Worm (Caenorhabditis elegans) whole organism, late embryonic: ENCODE data around the gene F46G10.2.

Experiments used
- F13H6.1 ChIP-seq: sonication (generic microtip); optimal IDR thresholded peaks from 2 replicates; lab custom pipeline; 2016; ENCODE audit warnings: missing genetic modification characterization, missing compliant biosample characterization
- K02D7.2 ChIP-seq: sonication (generic microtip); optimal IDR thresholded peaks from 2 replicates; lab custom pipeline; 2017; ENCODE audit warnings: mild to moderate bottlenecking, missing genetic modification characterization, missing compliant biosample characterization
- T23F11.4 ChIP-seq: fragments of 200-800 bp; sonication (Bioruptor generic); optimal IDR thresholded peaks from 2 replicates; lab custom pipeline; 2018; ENCODE audit warnings: mild to moderate bottlenecking, missing genetic modification characterization, missing compliant biosample characterization
- ama-1 ChIP-seq: fragments of 150-350 bp; optimal IDR thresholded peaks from 2 replicates; lab custom pipeline; 2014
- ceh-14 ChIP-seq: sonication (generic microtip); optimal IDR thresholded peaks from 2 replicates; lab custom pipeline; 2016; ENCODE audit warnings: missing genotype, missing genetic modification characterization, missing compliant biosample characterization
- ceh-19 ChIP-seq: fragments of 200-800 bp; sonication (Bioruptor generic); optimal IDR thresholded peaks from 2 replicates; lab custom pipeline; 2018; ENCODE audit warnings: mild to moderate bottlenecking, missing genetic modification characterization, missing compliant biosample characterization
- ceh-24 ChIP-seq: sonication (generic microtip); optimal IDR thresholded peaks from 2 replicates; lab custom pipeline; 2016; ENCODE audit warnings: mild to moderate bottlenecking, missing genetic modification characterization, missing compliant biosample characterization
- ceh-30 ChIP-seq: fragments of 150-350 bp; optimal IDR thresholded peaks from 2 replicates; lab custom pipeline; 2014; ENCODE audit warnings: missing biosample characterization, missing genetic modification characterization
- ceh-31 ChIP-seq: sonication (generic microtip); optimal IDR thresholded peaks from 2 replicates; lab custom pipeline; 2016; ENCODE audit warnings: missing genetic modification characterization, missing compliant biosample characterization
- ceh-48 ChIP-seq: sonication (generic microtip); optimal IDR thresholded peaks from 2 replicates; lab custom pipeline; 2016; ENCODE audit warnings: missing genetic modification characterization, inconsistent platforms, missing compliant biosample characterization
- ceh-6 ChIP-seq: fragments of 200-800 bp; sonication (Bioruptor generic); optimal IDR thresholded peaks from 2 replicates; lab custom pipeline; 2018; ENCODE audit warnings: mild to moderate bottlenecking, missing genetic modification characterization, missing compliant biosample characterization
- dmd-4 ChIP-seq: sonication (generic microtip); optimal IDR thresholded peaks from 2 replicates; lab custom pipeline; 2016; ENCODE audit warnings: borderline replicate concordance, missing genetic modification characterization, missing compliant biosample characterization
- elt-2 ChIP-seq: sonication (generic microtip); optimal IDR thresholded peaks from 2 replicates; lab custom pipeline; 2016; ENCODE audit warnings: missing genetic modification reagents, missing genetic modification characterization, missing compliant biosample characterization
- elt-4 ChIP-seq: sonication (generic microtip); optimal IDR thresholded peaks from 2 replicates; lab custom pipeline; 2016; ENCODE audit warnings: missing genetic modification characterization, missing compliant biosample characterization
- eyg-1 ChIP-seq: sonication (generic microtip); optimal IDR thresholded peaks from 2 replicates; lab custom pipeline; 2016; ENCODE audit warnings: missing genotype, missing genetic modification characterization, missing compliant biosample characterization
- fax-1 ChIP-seq: sonication (generic microtip); optimal IDR thresholded peaks from 2 replicates; lab custom pipeline; 2016; ENCODE audit warnings: missing genotype, missing genetic modification characterization, missing compliant biosample characterization
- fkh-6 ChIP-seq: sonication (generic microtip); optimal IDR thresholded peaks from 2 replicates; lab custom pipeline; 2016; ENCODE audit warnings: missing genetic modification characterization, missing compliant biosample characterization
- hlh-15 ChIP-seq: sonication (generic microtip); optimal IDR thresholded peaks from 2 replicates; lab custom pipeline; 2016; ENCODE audit warnings: missing genetic modification characterization, missing compliant biosample characterization
- hlh-6 ChIP-seq: sonication (generic microtip); optimal IDR thresholded peaks from 2 replicates; lab custom pipeline; 2016; ENCODE audit warnings: missing genotype, missing genetic modification characterization, missing compliant biosample characterization
- hlh-8 ChIP-seq: sonication (generic microtip); optimal IDR thresholded peaks from 2 replicates; lab custom pipeline; 2016; ENCODE audit warnings: missing genotype, missing genetic modification characterization, missing compliant biosample characterization
- nfya-1 ChIP-seq: sonication (generic microtip); optimal IDR thresholded peaks from 2 replicates; lab custom pipeline; 2017; ENCODE audit warnings: missing genetic modification characterization, mild to moderate bottlenecking, missing compliant biosample characterization, antibody characterized with exemption, moderate library complexity
- npax-4 ChIP-seq: sonication (generic microtip); optimal IDR thresholded peaks from 2 replicates; lab custom pipeline; 2016; ENCODE audit warnings: missing genetic modification characterization, missing compliant biosample characterization
- pat-9 ChIP-seq: fragments of 200-800 bp; sonication (Bioruptor generic); optimal IDR thresholded peaks from 2 replicates; lab custom pipeline; 2018; ENCODE audit warnings: mild to moderate bottlenecking, missing genetic modification characterization, moderate library complexity, missing compliant biosample characterization
- pha-2 ChIP-seq: sonication (generic microtip); optimal IDR thresholded peaks from 2 replicates; lab custom pipeline; 2017; ENCODE audit warnings: mild to moderate bottlenecking, missing genetic modification characterization, missing compliant biosample characterization
- pqm-1 ChIP-seq: sonication (generic microtip); optimal IDR thresholded peaks from 2 replicates; lab custom pipeline; 2016; ENCODE audit warnings: missing genetic modification characterization, missing compliant biosample characterization
- pros-1 ChIP-seq: fragments of 150-350 bp; optimal IDR thresholded peaks from 2 replicates; lab custom pipeline; 2014; ENCODE audit warnings: missing biosample characterization, missing genetic modification reagents, missing genetic modification characterization
- ref-2 ChIP-seq: sonication (generic microtip); optimal IDR thresholded peaks from 2 replicates; lab custom pipeline; 2016; ENCODE audit warnings: missing genetic modification characterization, missing compliant biosample characterization
- sdc-2 ChIP-seq: sonication (generic microtip); optimal IDR thresholded peaks from 2 replicates; lab custom pipeline; 2016; ENCODE audit warnings: missing genotype, missing genetic modification characterization, missing compliant biosample characterization
- sox-2 ChIP-seq: fragments of 200-800 bp; sonication (Bioruptor generic); IDR thresholded peaks from 2 replicates; pipeline ENCODE4 v1.3.6; 2022; ENCODE audit warnings: missing genetic modification reagents, missing genetic modification characterization, missing compliant biosample characterization
- sox-4 ChIP-seq: sonication (generic microtip); optimal IDR thresholded peaks from 2 replicates; lab custom pipeline; 2017; ENCODE audit warnings: mild to moderate bottlenecking, missing genetic modification characterization, inconsistent platforms, missing compliant biosample characterization
- syd-9 ChIP-seq: sonication (generic microtip); optimal IDR thresholded peaks from 2 replicates; lab custom pipeline; 2016; ENCODE audit warnings: mild to moderate bottlenecking, missing genetic modification characterization, moderate library complexity, missing compliant biosample characterization
- tbx-7 ChIP-seq: sonication (generic microtip); optimal IDR thresholded peaks from 2 replicates; lab custom pipeline; 2016; ENCODE audit warnings: missing genotype, missing genetic modification characterization, missing compliant biosample characterization
- ttx-3 ChIP-seq: sonication (generic microtip); optimal IDR thresholded peaks from 2 replicates; lab custom pipeline; 2016; ENCODE audit warnings: missing genetic modification reagents, missing genetic modification characterization, missing compliant biosample characterization
- ztf-16 ChIP-seq: sonication (generic microtip); optimal IDR thresholded peaks from 2 replicates; lab custom pipeline; 2017; ENCODE audit warnings: missing genetic modification characterization, missing compliant biosample characterization

The F46G10.2 gene

ce11 chrX:13360632-13361031, 37.9 kb downstream of the F46G10.2 start:
- TF ChIP-seq pros-1 (tag; lab: Kevin White, UChicago) (no peak), ceh-48 (tag; lab: Kevin White, UChicago) (no peak), pha-2 (tag; lab: Kevin White, UChicago) (no peak), hlh-15 (tag; lab: Kevin White, UChicago) (no peak), fkh-6 (no peak), ceh-14 (tag; lab: Kevin White, UChicago) (no peak), sox-2 (GFP tag; lab: Robert Waterston, UW) (no peak), elt-2 (tag; lab: Kevin White, UChicago) (peak; percentile 43)

ce11 chrX:13362486-13362885, 39.7 kb downstream of the F46G10.2 start, which contains the start of gene C49F8.15:
Gene C49F8.15, minus strand, starts transcription at chrX:13362586.
- TF ChIP-seq ceh-30 (no peak), ztf-16 (tag; lab: Kevin White, UChicago) (no peak)
- TF ChIP-seq, all 69 proteins: peak for 0

- no peak for TF ChIP-seq eyg-1 (tag; lab: Kevin White, UChicago)
- TF ChIP-seq fax-1 (tag; lab: Kevin White, UChicago) = no peak
- TF ChIP-seq ceh-24 (tag; lab: Kevin White, UChicago) = no peak
- TF ChIP-seq ref-2 = no peak
- no peak for TF ChIP-seq pha-2 (tag; lab: Kevin White, UChicago)
- no peak for TF ChIP-seq pros-1 (tag; lab: Kevin White, UChicago)
- TF ChIP-seq ttx-3 (tag; lab: Kevin White, UChicago) = no peak
- no peak for TF ChIP-seq elt-4 (tag; lab: Kevin White, UChicago)
- TF ChIP-seq ceh-14 (tag; lab: Kevin White, UChicago) = no peak
- TF ChIP-seq K02D7.2 = no peak
- no peak for TF ChIP-seq pat-9 (tag; lab: Kevin White, UChicago)
- TF ChIP-seq hlh-8 (tag; lab: Kevin White, UChicago) = no peak
- no peak for TF ChIP-seq T23F11.4 (GFP tag; lab: Kevin White, UChicago)
- no peak for TF ChIP-seq npax-4
- no peak for TF ChIP-seq ceh-31 (tag; lab: Kevin White, UChicago)
- no peak for TF ChIP-seq tbx-7 (tag; lab: Kevin White, UChicago)
- TF ChIP-seq ceh-6 (GFP tag; lab: Kevin White, UChicago) = no peak
- no peak for TF ChIP-seq pqm-1 (tag; lab: Kevin White, UChicago)
These were observed 42.1 kb downstream of the F46G10.2 start, which contains the start of gene C49F8.1 for ce11 chrX:13364897-13365296. Gene C49F8.1, minus strand, starts transcription at chrX:13364997.

ce11 chrX:13366955-13367354, 44.2 kb downstream of the F46G10.2 start:
- TF ChIP-seq syd-9 (tag; lab: Kevin White, UChicago) (no peak), sdc-2 (tag; lab: Kevin White, UChicago) (no peak), sox-4 (tag; lab: Kevin White, UChicago) (no peak), F13H6.1 (tag; lab: Kevin White, UChicago) (no peak), ceh-19 (GFP tag; lab: Kevin White, UChicago) (no peak), dmd-4 (tag; lab: Kevin White, UChicago) (no peak), ceh-30 (no peak), nfya-1 (no peak), fax-1 (tag; lab: Kevin White, UChicago) (no peak), ama-1 (no peak)

ce11 chrX:13368283-13368682, 45.5 kb downstream of the F46G10.2 start:
- TF ChIP-seq elt-2 (tag; lab: Kevin White, UChicago) (peak; percentile 14), T23F11.4 (GFP tag; lab: Kevin White, UChicago) (no peak), K02D7.2 (no peak), sox-4 (tag; lab: Kevin White, UChicago) (no peak), hlh-6 (tag; lab: Kevin White, UChicago) (no peak)
- TF ChIP-seq, all 69 proteins: peak for 1
